Worm (Caenorhabditis elegans) whole organism, L4 larva: ENCODE measurements around the gene dos-3.

ENCODE experiments used
- F49E8.2 ChIP-seq: sonication (generic microtip); optimal IDR thresholded peaks from 2 replicates; lab custom pipeline; 2016; ENCODE audit warnings: missing compliant biosample characterization, mild to moderate bottlenecking, missing genetic modification characterization, borderline replicate concordance
- R02D3.7 ChIP-seq: fragments of 150-350 bp; sonication (generic microtip); optimal IDR thresholded peaks from 3 replicates; lab custom pipeline; 2014; ENCODE audit warnings: missing biosample characterization, missing genetic modification characterization
- Y5F2A.4 ChIP-seq: fragments of 200-800 bp; sonication (Bioruptor generic); optimal IDR thresholded peaks from 2 replicates; lab custom pipeline; 2018; ENCODE audit warnings: mild to moderate bottlenecking, missing genetic modification characterization, missing compliant biosample characterization
- aly-2 ChIP-seq: sonication (generic microtip); optimal IDR thresholded peaks from 2 replicates; lab custom pipeline; 2018; ENCODE audit warnings: missing biosample characterization, missing genetic modification characterization
- cey-2 ChIP-seq: sonication (generic microtip); optimal IDR thresholded peaks from 3 replicates; lab custom pipeline; 2017; ENCODE audit warnings: missing genetic modification characterization, mild to moderate bottlenecking, missing compliant biosample characterization, antibody characterized with exemption, borderline replicate concordance; ENCODE audit not compliant: insufficient read depth
- fkh-10 ChIP-seq: fragments of 150-350 bp; optimal IDR thresholded peaks from 2 replicates; lab custom pipeline; 2014; ENCODE audit warnings: missing biosample characterization, missing genetic modification reagents, missing genetic modification characterization
- lin-15B ChIP-seq: fragments of 150-350 bp; sonication (generic microtip); optimal IDR thresholded peaks from 3 replicates; lab custom pipeline; 2014; ENCODE audit warnings: missing biosample characterization, missing genetic modification characterization
- mdl-1 ChIP-seq, 2 experiments: fragments of 150-350 bp in 1 of 2; sonication (generic microtip) in 1 of 2; optimal IDR thresholded peaks; 2 replicates each; lab custom pipeline; 2014 to 2017; ENCODE audit warnings: missing biosample characterization in 2 of 2, missing genetic modification characterization in 2 of 2
- nhr-25 ChIP-seq: sonication (generic microtip); optimal IDR thresholded peaks from 2 replicates; lab custom pipeline; 2017; ENCODE audit warnings: missing genetic modification characterization, mild to moderate bottlenecking, missing compliant biosample characterization, antibody characterized with exemption, moderate library complexity, borderline replicate concordance; ENCODE audit not compliant: insufficient read depth
- nhr-77 ChIP-seq: fragments of 150-350 bp; optimal IDR thresholded peaks from 2 replicates; lab custom pipeline; 2014; ENCODE audit warnings: missing biosample characterization, missing genetic modification characterization
- sdz-12 ChIP-seq: fragments of 200-800 bp; sonication (Bioruptor generic); optimal IDR thresholded peaks from 2 replicates; lab custom pipeline; 2018; ENCODE audit warnings: mild to moderate bottlenecking, missing genetic modification characterization, missing compliant biosample characterization
- unc-130 ChIP-seq: sonication (generic microtip); optimal IDR thresholded peaks from 2 replicates; lab custom pipeline; 2016; ENCODE audit warnings: missing genetic modification reagents, missing genetic modification characterization, missing compliant biosample characterization
- unc-62 ChIP-seq, 3 experiments: fragments of 150-350 bp in 1 of 3; sonication (generic microtip); optimal IDR thresholded peaks in 2 of 3; peaks in 1 of 3; 1 replicate in 1 of 3; 2 replicates in 2 of 3; lab custom pipeline; 2014 to 2017; ENCODE audit warnings: missing biosample characterization in 3 of 3, missing genetic modification characterization in 3 of 3, missing genetic modification reagents in 3 of 3, missing genotype in 1 of 3
- zip-2 ChIP-seq: fragments of 150-350 bp; optimal IDR thresholded peaks from 2 replicates; lab custom pipeline; 2014; ENCODE audit warnings: missing biosample characterization, missing genetic modification characterization

ce11 chrIII:815845-816244 is 23.5 kb downstream of the dos-3 start, which contains the start of gene dac-1:
- TF ChIP-seq lin-15B, result no peak
- no peak for TF ChIP-seq aly-2 (tag; lab: Kevin White, UChicago)
- TF ChIP-seq mdl-1 (tag; optimal IDR thresholded peaks at IDR 0.05; lab: Kevin White, UChicago), result no peak
- TF ChIP-seq unc-130, result no peak
- no peak for TF ChIP-seq Y5F2A.4 (GFP tag; lab: Kevin White, UChicago)
- no peak for TF ChIP-seq nhr-77
- TF ChIP-seq sdz-12 (GFP tag; lab: Kevin White, UChicago), result no peak
- no peak for TF ChIP-seq fkh-10 (GFP tag; lab: Kevin White, UChicago)
- no peak for TF ChIP-seq zip-2
- no peak for TF ChIP-seq unc-62 (GFP tag; optimal IDR thresholded peaks at IDR 0.05 in 1 of 2; lab: Kevin White, UChicago)
- TF ChIP-seq unc-62 (tag; optimal IDR thresholded peaks at IDR 0.05; lab: Kevin White, UChicago), result no peak
- TF ChIP-seq F49E8.2, result no peak
- no peak for TF ChIP-seq cey-2 (tag; lab: Kevin White, UChicago)
- TF ChIP-seq R02D3.7 (tag; lab: Kevin White, UChicago), result no peak
- TF ChIP-seq nhr-25, result no peak
